Worm (Caenorhabditis elegans): Measurements from ENCODE around the gene C35B1.9.
A peak's percentile ranks its signal among the peaks of the same experiment; 100 is the strongest.

- TF ChIP-seq ama-1 (optimal IDR thresholded peaks at IDR 0.05) (no peak), F26F4.8 (GFP tag; conservative IDR thresholded peaks at IDR 0.05) (no peak), hif-1 (tag; optimal IDR thresholded peaks at IDR 0.05) (no peak), nhr-102 (tag; optimal IDR thresholded peaks at IDR 0.05) (peak; percentile 42), nhr-28 (tag; optimal IDR thresholded peaks at IDR 0.05) (no peak), lin-39 (tag; optimal IDR thresholded peaks at IDR 0.05) (no peak), F10B5.3 (tag; optimal IDR thresholded peaks at IDR 0.05) (no peak), duxl-1 (tag; optimal IDR thresholded peaks at IDR 0.05; ENCODE audit: poor library complexity) (no peak)
Measured at ce11 chrIV:4083094-4083493, 2.3 kb upstream of the C35B1.9 start.
